Worm (Caenorhabditis elegans): Measurements from ENCODE around the gene mrp-7.

DNA sequence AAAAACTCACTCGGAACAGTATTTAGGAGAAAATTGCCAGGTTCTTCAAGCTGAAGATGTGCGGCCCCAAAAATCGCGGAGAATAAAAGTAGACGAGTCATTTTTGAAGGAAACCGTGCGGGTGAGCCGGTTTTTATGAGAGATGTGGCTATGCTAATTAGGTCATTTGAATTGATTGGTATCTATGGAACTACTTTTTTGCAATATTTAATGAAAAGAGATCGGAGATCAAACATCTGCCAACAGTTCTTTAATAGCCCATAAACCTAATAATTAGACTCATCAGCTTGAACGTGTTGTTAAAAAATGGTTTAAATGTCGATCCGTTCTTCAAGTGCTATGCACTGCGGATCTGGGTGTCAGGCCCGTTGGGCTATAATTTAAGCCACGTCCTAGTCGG, 40.8 kb downstream of the mrp-7 start, which contains the start of gene Y43F8C.16:
- TF ChIP-seq hmbx-1 (tag; optimal IDR thresholded peaks at IDR 0.05) (no peak), hnd-1 (tag; optimal IDR thresholded peaks at IDR 0.05) (no peak), ama-1 (optimal IDR thresholded peaks at IDR 0.05) (no peak), ets-7 (tag; optimal IDR thresholded peaks at IDR 0.05) (no peak), scrt-1 (GFP tag; IDR thresholded peaks at IDR 0.05) (no peak), ceh-36 (tag; optimal IDR thresholded peaks at IDR 0.05) (no peak), tbx-11 (GFP tag; IDR thresholded peaks at IDR 0.05) (no peak), tbx-37 (GFP tag; conservative IDR thresholded peaks at IDR 0.05) (no peak), flt-1 (GFP tag; IDR thresholded peaks at IDR 0.05) (no peak), aly-1 (tag; optimal IDR thresholded peaks at IDR 0.05) (no peak), ceh-13 (GFP tag; optimal IDR thresholded peaks at IDR 0.05) (no peak)

Data from whole organism, early embryonic.